Fruit fly (Drosophila melanogaster): ENCODE data around the gene CG12278.
A peak's percentile ranks its signal among the peaks of the same experiment; 100 is the strongest.

Gene CG12278

dm6 chr3R:21064000-21064924 is 20.4 kb downstream of the CG12278 start, which contains the start of gene Cortactin (continued):
- no peak for TF ChIP-seq CG11398 (GFP tag; optimal IDR thresholded peaks at IDR 0.05)
- peak; percentile 100 for TF ChIP-seq Dref (GFP tag; IDR thresholded peaks at IDR 0.05)
- no peak for TF ChIP-seq al (GFP tag; IDR thresholded peaks at IDR 0.05)
- TF ChIP-seq chm (GFP tag; IDR thresholded peaks at IDR 0.05): peak; percentile 34; the same call in 1 of the 2 replicates
- TF ChIP-seq CG9727 (GFP tag; optimal IDR thresholded peaks at IDR 0.05): no peak
- TF ChIP-seq Rx (GFP tag; IDR thresholded peaks at IDR 0.05): no peak
- TF ChIP-seq CG1024 (GFP tag; IDR thresholded peaks at IDR 0.05): no peak
- no peak for TF ChIP-seq salm (tag; optimal IDR thresholded peaks at IDR 0.05)
- TF ChIP-seq CG12659 (GFP tag; optimal IDR thresholded peaks at IDR 0.05): peak; percentile 62
- no peak for TF ChIP-seq Abd-B (GFP tag; optimal IDR thresholded peaks at IDR 0.05)
- TF ChIP-seq bigmax (GFP tag; optimal IDR thresholded peaks at IDR 0.05): peak; percentile 4
- peak; percentile 13 for TF ChIP-seq CG30020 (tag; optimal IDR thresholded peaks at IDR 0.05)
- TF ChIP-seq CG34422 (GFP tag; IDR thresholded peaks at IDR 0.05): peak; percentile 39; the same call in 1 of the 3 replicates
- TF ChIP-seq bowl (GFP tag; IDR thresholded peaks at IDR 0.05): no peak
- no peak for TF ChIP-seq z (GFP tag; IDR thresholded peaks at IDR 0.05)
- no peak for TF ChIP-seq fd3F (GFP tag; optimal IDR thresholded peaks at IDR 0.05)
- TF ChIP-seq Dp (GFP tag; optimal IDR thresholded peaks at IDR 0.05): peak; percentile 99
- TF ChIP-seq E2f1 (GFP tag; IDR thresholded peaks at IDR 0.05): no peak
- no peak for TF ChIP-seq ftz-f1 (GFP tag; optimal IDR thresholded peaks at IDR 0.05)
- TF ChIP-seq Sry-β (GFP tag; optimal IDR thresholded peaks at IDR 0.05): peak; percentile 2
- TF ChIP-seq CG6272 (GFP tag; IDR thresholded peaks at IDR 0.05): 0 out of 2 replicates have a peak, but pooled peaks have one; percentile 14
- no peak for TF ChIP-seq ems (GFP tag; optimal IDR thresholded peaks at IDR 0.05)
- no peak for TF ChIP-seq Fer3 (tag; optimal IDR thresholded peaks at IDR 0.05)
- TF ChIP-seq Opbp (GFP tag; IDR thresholded peaks at IDR 0.05; ENCODE audit: partially characterized antibody): peak; percentile 92
- peak; percentile 23 for TF ChIP-seq zen (tag; optimal IDR thresholded peaks at IDR 0.05)
- peak; percentile 63 for TF ChIP-seq gfzf (GFP tag; optimal IDR thresholded peaks at IDR 0.05)
- TF ChIP-seq CG6791 (GFP tag; IDR thresholded peaks at IDR 0.05; ENCODE audit: partially characterized antibody): peak; percentile 94
- peak; percentile 27; the same call in 1 of the 2 replicates for TF ChIP-seq onecut (GFP tag; IDR thresholded peaks at IDR 0.05)
- peak; percentile 18 for TF ChIP-seq nom (GFP tag; optimal IDR thresholded peaks at IDR 0.05)
- TF ChIP-seq CG1792 (GFP tag; optimal IDR thresholded peaks at IDR 0.05): no peak
- TF ChIP-seq CG13624 (GFP tag; optimal IDR thresholded peaks at IDR 0.05): peak; percentile 22
- TF ChIP-seq CG8478 (optimal IDR thresholded peaks at IDR 0.05): no peak
- peak; percentile 91 for TF ChIP-seq tna (GFP tag; IDR thresholded peaks at IDR 0.05; ENCODE audit: partially characterized antibody)
- TF ChIP-seq trh (GFP tag; optimal IDR thresholded peaks at IDR 0.05): no peak
- TF ChIP-seq CG11504 (tag; optimal IDR thresholded peaks at IDR 0.05): no peak
- TF ChIP-seq HmgD (GFP tag; optimal IDR thresholded peaks at IDR 0.05): peak; percentile 52
- TF ChIP-seq pzg (GFP tag; optimal IDR thresholded peaks at IDR 0.05): peak; percentile 94
- TF ChIP-seq grn (GFP tag; optimal IDR thresholded peaks at IDR 0.05): peak; percentile 95
- no peak for TF ChIP-seq CG10565 (GFP tag; optimal IDR thresholded peaks at IDR 0.05)
- no peak for TF ChIP-seq hkb (optimal IDR thresholded peaks at IDR 0.05)
- TF ChIP-seq hkb (GFP tag; IDR thresholded peaks at IDR 0.05): no peak
- TF ChIP-seq CG12155 (GFP tag; optimal IDR thresholded peaks at IDR 0.05): peak; percentile 57
- TF ChIP-seq Med (GFP tag): peak; percentile 28
- TF ChIP-seq CG2199 (GFP tag; IDR thresholded peaks at IDR 0.05): peak; percentile 44; the same call in 1 of the 3 replicates
- TF ChIP-seq CG2120 (GFP tag; optimal IDR thresholded peaks at IDR 0.05): peak; percentile 13
- peak; percentile 89; the same call in 1 of the 2 replicates for TF ChIP-seq CG13287 (GFP tag; IDR thresholded peaks at IDR 0.05; ENCODE audit: partially characterized antibody)
- TF ChIP-seq sna (GFP tag; IDR thresholded peaks at IDR 0.05; ENCODE audit: partially characterized antibody): peak; percentile 89
- TF ChIP-seq CG11247 (GFP tag; IDR thresholded peaks at IDR 0.05): no peak
- TF ChIP-seq CG34224 (GFP tag; IDR thresholded peaks at IDR 0.05; ENCODE audit: partially characterized antibody): peak; percentile 88
